Worm (Caenorhabditis elegans) whole organism, mixed stage, embryonic: Measurements from ENCODE around the gene K03B8.14.
"Not testable (repeated sequence)": the region's sequence is repeated elsewhere in the genome, so short reads cannot be mapped to it uniquely, and the experiment has no call there.

Source experiments
- M03D4.4 ChIP-seq: sonication (generic microtip); optimal IDR thresholded peaks from 2 replicates; lab custom pipeline; 2017; ENCODE audit warnings: mild to moderate bottlenecking, missing genetic modification characterization, missing compliant biosample characterization
- ceh-39 ChIP-seq: fragments of 150-350 bp; optimal IDR thresholded peaks from 2 replicates; lab custom pipeline; 2014; ENCODE audit warnings: missing biosample characterization, missing genetic modification characterization
- ceh-43 ChIP-seq: fragments of 200-800 bp; sonication (Bioruptor generic); optimal IDR thresholded peaks from 2 replicates; lab custom pipeline; 2018; ENCODE audit warnings: mild to moderate bottlenecking, missing genetic modification characterization, moderate library complexity, missing compliant biosample characterization
- ces-1 ChIP-seq: fragments of 150-350 bp; optimal IDR thresholded peaks from 2 replicates; lab custom pipeline; 2014; ENCODE audit warnings: missing biosample characterization, missing genetic modification reagents, missing genetic modification characterization
- cnd-1 ChIP-seq: fragments of 200-800 bp; sonication (Bioruptor generic); optimal IDR thresholded peaks from 2 replicates; lab custom pipeline; 2018; ENCODE audit warnings: mild to moderate bottlenecking, missing genetic modification characterization, missing compliant biosample characterization
- drap-1 ChIP-seq: fragments of 200-800 bp; sonication (Bioruptor generic); optimal IDR thresholded peaks from 3 replicates; lab custom pipeline; 2018; ENCODE audit warnings: mild to moderate bottlenecking, missing genetic modification characterization, missing compliant biosample characterization
- elt-1 ChIP-seq: sonication (generic microtip); optimal IDR thresholded peaks from 2 replicates; lab custom pipeline; 2017; ENCODE audit warnings: missing genetic modification characterization, mild to moderate bottlenecking, missing compliant biosample characterization, antibody characterized with exemption, moderate library complexity, borderline replicate concordance; ENCODE audit not compliant: insufficient read depth
- elt-3 ChIP-seq: fragments of 150-350 bp; optimal IDR thresholded peaks from 2 replicates; lab custom pipeline; 2014; ENCODE audit warnings: missing biosample characterization, missing genetic modification characterization
- flh-1 ChIP-seq: fragments of 200-800 bp; sonication (Bioruptor generic); optimal IDR thresholded peaks from 2 replicates; lab custom pipeline; 2018; ENCODE audit warnings: mild to moderate bottlenecking, missing genetic modification characterization, moderate library complexity, missing compliant biosample characterization
- hlh-1 ChIP-seq: fragments of 150-350 bp; optimal IDR thresholded peaks from 2 replicates; lab custom pipeline; 2014; ENCODE audit warnings: missing biosample characterization, missing genetic modification reagents, missing genetic modification characterization
- lin-13 ChIP-seq: fragments of 150-350 bp; optimal IDR thresholded peaks from 2 replicates; lab custom pipeline; 2014; ENCODE audit warnings: missing biosample characterization, missing genetic modification characterization
- lin-32 ChIP-seq: fragments of 200-800 bp; sonication (Bioruptor generic); optimal IDR thresholded peaks from 2 replicates; lab custom pipeline; 2018; ENCODE audit warnings: mild to moderate bottlenecking, missing genetic modification characterization, missing compliant biosample characterization
- lsy-2 ChIP-seq: fragments of 150-350 bp; optimal IDR thresholded peaks from 2 replicates; lab custom pipeline; 2014; ENCODE audit warnings: missing biosample characterization, missing genetic modification characterization
- mab-5 ChIP-seq: fragments of 150-350 bp; optimal IDR thresholded peaks from 2 replicates; lab custom pipeline; 2014; ENCODE audit warnings: missing biosample characterization, missing genetic modification characterization
- mep-1 ChIP-seq: fragments of 150-350 bp; optimal IDR thresholded peaks from 2 replicates; lab custom pipeline; 2017; ENCODE audit warnings: missing biosample characterization, missing genetic modification reagents, missing genetic modification characterization, inconsistent platforms
- mls-2 ChIP-seq: sonication (generic microtip); optimal IDR thresholded peaks from 2 replicates; lab custom pipeline; 2016; ENCODE audit warnings: mild to moderate bottlenecking, missing genetic modification characterization, moderate library complexity, missing compliant biosample characterization
- nhr-2 ChIP-seq: fragments of 150-350 bp; optimal IDR thresholded peaks from 2 replicates; lab custom pipeline; 2014; ENCODE audit warnings: missing biosample characterization, missing genetic modification characterization
- nhr-237 ChIP-seq: fragments of 150-350 bp; optimal IDR thresholded peaks from 2 replicates; lab custom pipeline; 2014; ENCODE audit warnings: missing biosample characterization, missing genetic modification characterization
- nhr-28 ChIP-seq: fragments of 150-350 bp; optimal IDR thresholded peaks from 2 replicates; lab custom pipeline; 2014; ENCODE audit warnings: missing biosample characterization, missing genetic modification characterization
- nhr-76 ChIP-seq: sonication (generic microtip); optimal IDR thresholded peaks from 2 replicates; lab custom pipeline; 2017; ENCODE audit warnings: missing biosample characterization, missing genetic modification characterization
- pha-4 ChIP-seq: fragments of 150-350 bp; optimal IDR thresholded peaks from 2 replicates; lab custom pipeline; 2018; ENCODE audit warnings: missing biosample characterization, missing genetic modification reagents, missing genetic modification characterization
- sem-2 ChIP-seq: fragments of 200-800 bp; sonication (Bioruptor generic); optimal IDR thresholded peaks from 2 replicates; lab custom pipeline; 2018; ENCODE audit warnings: mild to moderate bottlenecking, missing genetic modification characterization, missing compliant biosample characterization
- snpc-4 ChIP-seq: fragments of 150-350 bp; optimal IDR thresholded peaks from 2 replicates; lab custom pipeline; 2014; ENCODE audit warnings: missing biosample characterization, missing genetic modification characterization
- sptf-1 ChIP-seq: sonication (generic microtip); optimal IDR thresholded peaks from 2 replicates; lab custom pipeline; 2017; ENCODE audit warnings: mild to moderate bottlenecking, missing genetic modification characterization, moderate library complexity, missing compliant biosample characterization
- tbx-8 ChIP-seq: fragments of 200-800 bp; sonication (Bioruptor generic); optimal IDR thresholded peaks from 2 replicates; lab custom pipeline; 2018; ENCODE audit warnings: mild to moderate bottlenecking, missing genetic modification characterization, moderate library complexity, missing compliant biosample characterization
- unc-120 ChIP-seq: sonication (generic microtip); optimal IDR thresholded peaks from 2 replicates; lab custom pipeline; 2017; ENCODE audit warnings: missing genetic modification characterization, missing compliant biosample characterization; ENCODE audit not compliant: poor library complexity, severe bottlenecking
- unc-39 ChIP-seq: fragments of 150-350 bp; optimal IDR thresholded peaks from 2 replicates; lab custom pipeline; 2014; ENCODE audit warnings: missing biosample characterization, missing genetic modification characterization
- unc-62 ChIP-seq: fragments of 150-350 bp; optimal IDR thresholded peaks from 2 replicates; lab custom pipeline; 2014; ENCODE audit warnings: missing biosample characterization, missing genetic modification reagents, missing genetic modification characterization
- zip-8 ChIP-seq: fragments of 150-350 bp; optimal IDR thresholded peaks from 2 replicates; lab custom pipeline; 2014; ENCODE audit warnings: missing biosample characterization, missing genetic modification characterization
- ztf-11 ChIP-seq: fragments of 150-350 bp; optimal IDR thresholded peaks from 2 replicates; lab custom pipeline; 2014; ENCODE audit warnings: missing biosample characterization, missing genetic modification characterization

K03B8.14 gene

ce11 chrV:11392020-11392419 lies 1.7 kb downstream of the K03B8.14 start, which contains the start of gene nas-16:
TSS of gene nas-16 (plus strand) at chrV:11392320.
- TF ChIP-seq unc-120 (tag; lab: Kevin White, UChicago), result no peak
- TF ChIP-seq unc-62, result no peak
- TF ChIP-seq nhr-28 (tag; lab: Kevin White, UChicago), result no peak
- TF ChIP-seq cnd-1, result no peak
- no peak for TF ChIP-seq sem-2 (GFP tag; lab: Kevin White, UChicago)
- no peak for TF ChIP-seq ceh-39 (tag; lab: Kevin White, UChicago)
- TF ChIP-seq zip-8, result no peak

- not testable (repeated sequence) for TF ChIP-seq snpc-4, drap-1, lin-32
Measured at ce11 chrV:11395024-11395423, 4.7 kb downstream of the K03B8.14 start, which contains the start of gene K03B8.4. TSS of gene K03B8.4 (minus strand) at chrV:11395124.

DNA sequence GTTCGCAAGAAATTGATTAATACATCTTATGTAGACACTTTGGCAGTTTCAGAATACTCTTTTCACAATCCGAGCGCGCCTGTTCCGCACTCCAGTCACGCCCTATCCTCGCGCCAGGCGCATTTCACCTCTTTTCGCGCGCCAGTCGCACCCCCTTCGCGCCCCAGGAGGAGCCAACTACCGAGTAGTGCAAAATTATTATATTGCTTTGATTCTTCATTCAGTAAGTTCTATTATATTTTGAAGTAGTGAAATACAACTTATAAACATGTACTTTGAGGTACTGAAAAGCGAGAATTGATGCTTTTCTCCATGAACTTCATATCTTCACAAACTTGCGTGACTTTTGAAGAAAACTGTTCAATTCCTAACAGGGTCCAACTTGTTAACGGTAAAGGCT lies 5.8 kb downstream of the K03B8.14 start, which contains the start of gene nas-18:
TSS of gene nas-18 (plus strand) at position 301 of the 400 bp plus-strand sequence.
- TF ChIP-seq snpc-4; lsy-2 (tag; lab: Kevin White, UChicago); mab-5: not testable (repeated sequence)

DNA sequence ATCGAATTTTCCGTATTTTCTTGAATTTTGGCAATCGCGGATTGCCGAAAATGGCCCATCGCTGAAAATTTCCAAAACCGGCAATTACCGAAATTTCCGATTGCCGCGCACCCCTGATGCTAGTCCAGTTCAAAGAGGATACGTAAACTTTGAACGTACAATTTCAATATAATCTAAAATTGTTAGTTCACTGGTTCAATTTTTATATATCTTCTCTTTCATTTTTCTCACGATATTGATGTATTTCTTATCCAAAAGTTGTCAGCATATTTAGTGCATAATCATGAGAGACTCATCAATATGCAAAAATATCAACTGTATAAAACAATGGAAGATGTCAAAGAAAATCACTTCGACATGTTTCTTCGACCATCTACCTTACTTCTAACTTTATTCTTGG lies 8.3 kb downstream of the K03B8.14 start, which contains the start of gene nas-17:
TSS of gene nas-17 (plus strand) at position 301 of the 400 bp plus-strand sequence.
- no peak for TF ChIP-seq tbx-8 (GFP tag; lab: Kevin White, UChicago)
- TF ChIP-seq ceh-43, result no peak
- no peak for TF ChIP-seq nhr-76 (tag; lab: Kevin White, UChicago)
- TF ChIP-seq sptf-1 (tag; lab: Kevin White, UChicago), result no peak
- no peak for TF ChIP-seq elt-3 (tag; lab: Kevin White, UChicago)
- TF ChIP-seq unc-120 (tag; lab: Kevin White, UChicago), result no peak
- no peak for TF ChIP-seq pha-4
- TF ChIP-seq ztf-11 (tag; lab: Kevin White, UChicago), result no peak
- no peak for TF ChIP-seq elt-1 (tag; lab: Kevin White, UChicago)
- TF ChIP-seq ceh-39 (tag; lab: Kevin White, UChicago), result no peak
- TF ChIP-seq snpc-4, result no peak
- no peak for TF ChIP-seq M03D4.4 (tag; lab: Kevin White, UChicago)
- TF ChIP-seq mep-1 (tag; lab: Kevin White, UChicago), result no peak
- no peak for TF ChIP-seq ces-1 (GFP tag; lab: Kevin White, UChicago)
- no peak for TF ChIP-seq zip-8
- no peak for TF ChIP-seq lin-13 (tag; lab: Kevin White, UChicago)
- TF ChIP-seq nhr-28 (tag; lab: Kevin White, UChicago), result no peak
- no peak for TF ChIP-seq hlh-1 (tag; lab: Kevin White, UChicago)
- no peak for TF ChIP-seq drap-1
- no peak for TF ChIP-seq nhr-2 (tag; lab: Kevin White, UChicago)

DNA sequence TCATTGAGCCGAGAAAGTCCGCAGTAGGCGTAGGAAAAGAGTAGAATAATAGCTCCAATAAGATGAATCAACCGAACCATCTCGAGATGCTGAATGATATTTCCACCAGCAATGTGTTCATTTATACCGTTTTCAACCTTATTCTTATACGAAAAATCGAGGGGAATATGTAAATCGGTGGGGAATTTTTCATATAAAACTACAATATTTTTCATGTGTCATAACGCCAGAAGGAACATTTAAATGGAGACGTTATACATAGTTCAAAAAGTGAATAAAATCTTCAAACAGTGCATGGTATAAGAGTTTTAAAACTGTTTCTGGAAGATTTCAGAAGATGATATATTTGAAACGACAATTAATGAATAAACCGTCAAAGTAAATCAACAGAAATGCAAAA lies 12.3 kb downstream of the K03B8.14 start, which contains the start of gene nas-19:
TSS of gene nas-19 (minus strand) at position 101 of the 400 bp plus-strand sequence.
- TF ChIP-seq flh-1 (GFP tag; lab: Kevin White, UChicago), result no peak
- no peak for TF ChIP-seq elt-1 (tag; lab: Kevin White, UChicago)

ce11 chrV:11403059-11403458 lies 12.8 kb downstream of the K03B8.14 start:
- TF ChIP-seq snpc-4 (no peak), lin-13 (tag; lab: Kevin White, UChicago) (no peak), unc-39 (no peak), elt-1 (tag; lab: Kevin White, UChicago) (no peak), mls-2 (tag; lab: Kevin White, UChicago) (no peak), M03D4.4 (tag; lab: Kevin White, UChicago) (no peak), nhr-237 (tag; lab: Kevin White, UChicago) (no peak), flh-1 (GFP tag; lab: Kevin White, UChicago) (no peak), ztf-11 (tag; lab: Kevin White, UChicago) (no peak), tbx-8 (GFP tag; lab: Kevin White, UChicago) (no peak), sem-2 (GFP tag; lab: Kevin White, UChicago) (no peak), zip-8 (no peak), lin-32 (no peak), nhr-76 (tag; lab: Kevin White, UChicago) (no peak), nhr-28 (tag; lab: Kevin White, UChicago) (no peak), ceh-43 (no peak)
